Worm (Caenorhabditis elegans) whole organism, L2 larva: ENCODE results near the gene C16D9.8.

Experiments
- C34F6.9 ChIP-seq: fragments of 150-350 bp; optimal IDR thresholded peaks from 2 replicates; lab custom pipeline; 2014; ENCODE audit warnings: missing biosample characterization, missing genetic modification characterization
- F13H6.1 ChIP-seq: sonication (generic microtip); optimal IDR thresholded peaks from 2 replicates; lab custom pipeline; 2016; ENCODE audit warnings: missing genetic modification characterization, missing compliant biosample characterization
- R02D3.7 ChIP-seq: fragments of 150-350 bp; optimal IDR thresholded peaks from 2 replicates; lab custom pipeline; 2014; ENCODE audit warnings: missing biosample characterization, missing genetic modification characterization
- ZK546.5 ChIP-seq: sonication (generic microtip); optimal IDR thresholded peaks from 2 replicates; lab custom pipeline; 2017; ENCODE audit warnings: missing biosample characterization, missing genetic modification characterization
- aly-2 ChIP-seq: fragments of 150-350 bp; optimal IDR thresholded peaks from 2 replicates; lab custom pipeline; 2014; ENCODE audit warnings: missing biosample characterization, missing genetic modification characterization
- ama-1 ChIP-seq: fragments of 150-350 bp; optimal IDR thresholded peaks from 2 replicates; lab custom pipeline; 2018; ENCODE audit warnings: inconsistent platforms
- blmp-1 ChIP-seq: sonication (generic microtip); optimal IDR thresholded peaks from 2 replicates; lab custom pipeline; 2017; ENCODE audit warnings: missing genetic modification characterization, mild to moderate bottlenecking, missing compliant biosample characterization, antibody characterized with exemption, moderate library complexity; ENCODE audit not compliant: insufficient read depth
- ceh-16 ChIP-seq: fragments of 150-350 bp; optimal IDR thresholded peaks from 2 replicates; lab custom pipeline; 2014; ENCODE audit warnings: missing biosample characterization, missing genetic modification characterization
- dmd-4 ChIP-seq: sonication (generic microtip); optimal IDR thresholded peaks from 2 replicates; lab custom pipeline; 2017; ENCODE audit warnings: missing biosample characterization, missing genetic modification characterization
- egl-27 ChIP-seq: sonication (generic microtip); optimal IDR thresholded peaks from 3 replicates; lab custom pipeline; 2017; ENCODE audit warnings: missing biosample characterization, missing genetic modification reagents, missing genetic modification characterization
- elt-3 ChIP-seq: sonication (generic microtip); optimal IDR thresholded peaks from 2 replicates; lab custom pipeline; 2017; ENCODE audit warnings: missing biosample characterization, missing genetic modification characterization
- fos-1 ChIP-seq: fragments of 150-350 bp; optimal IDR thresholded peaks from 2 replicates; lab custom pipeline; 2014; ENCODE audit warnings: missing biosample characterization, missing genetic modification characterization
- lin-11 ChIP-seq: fragments of 150-350 bp; sonication (generic microtip); optimal IDR thresholded peaks from 2 replicates; lab custom pipeline; 2014; ENCODE audit warnings: missing biosample characterization, missing genetic modification characterization, inconsistent platforms, mixed read lengths
- lin-13 ChIP-seq: fragments of 150-350 bp; optimal IDR thresholded peaks from 2 replicates; lab custom pipeline; 2014; ENCODE audit warnings: missing biosample characterization, missing genetic modification reagents, missing genetic modification characterization
- lin-39 ChIP-seq: fragments of 150-350 bp; optimal IDR thresholded peaks from 2 replicates; lab custom pipeline; 2014; ENCODE audit warnings: missing biosample characterization, missing genetic modification reagents, missing genetic modification characterization
- lsy-2 ChIP-seq, 2 experiments: fragments of 150-350 bp in 1 of 2; sonication (generic microtip) in 1 of 2; optimal IDR thresholded peaks; 2 replicates each; lab custom pipeline; 2014 to 2017; ENCODE audit warnings: missing biosample characterization in 2 of 2, missing genetic modification characterization in 2 of 2
- mbf-1 ChIP-seq: sonication (generic microtip); optimal IDR thresholded peaks from 2 replicates; lab custom pipeline; 2017; ENCODE audit warnings: missing biosample characterization, missing genetic modification characterization
- mdl-1 ChIP-seq, 2 experiments: fragments of 150-350 bp in 1 of 2; sonication (generic microtip) in 1 of 2; optimal IDR thresholded peaks; 2 replicates each; lab custom pipeline; 2017; ENCODE audit warnings: missing biosample characterization in 2 of 2, missing genetic modification characterization in 2 of 2
- nhr-10 ChIP-seq: sonication (generic microtip); optimal IDR thresholded peaks from 2 replicates; lab custom pipeline; 2017; ENCODE audit warnings: missing biosample characterization, missing genetic modification characterization
- nhr-11 ChIP-seq: fragments of 150-350 bp; optimal IDR thresholded peaks from 2 replicates; lab custom pipeline; 2014; ENCODE audit warnings: missing biosample characterization, missing genetic modification characterization
- nhr-12 ChIP-seq: fragments of 150-350 bp; optimal IDR thresholded peaks from 2 replicates; lab custom pipeline; 2014; ENCODE audit warnings: missing biosample characterization, missing genetic modification characterization
- nhr-129 ChIP-seq: fragments of 150-350 bp; optimal IDR thresholded peaks from 2 replicates; lab custom pipeline; 2014; ENCODE audit warnings: missing biosample characterization, missing genetic modification characterization
- nhr-21 ChIP-seq: fragments of 150-350 bp; optimal IDR thresholded peaks from 2 replicates; lab custom pipeline; 2014; ENCODE audit warnings: missing biosample characterization, missing genetic modification characterization
- nhr-23 ChIP-seq: fragments of 150-350 bp; optimal IDR thresholded peaks from 2 replicates; lab custom pipeline; 2014; ENCODE audit warnings: missing biosample characterization, missing genetic modification reagents, missing genetic modification characterization
- nhr-237 ChIP-seq: fragments of 150-350 bp; optimal IDR thresholded peaks from 2 replicates; lab custom pipeline; 2014; ENCODE audit warnings: missing biosample characterization, missing genetic modification characterization
- nhr-6 ChIP-seq: fragments of 150-350 bp; optimal IDR thresholded peaks from 2 replicates; lab custom pipeline; 2014; ENCODE audit warnings: missing biosample characterization, missing genetic modification characterization
- nhr-77 ChIP-seq: fragments of 150-350 bp; optimal IDR thresholded peaks from 2 replicates; lab custom pipeline; 2014; ENCODE audit warnings: missing biosample characterization, missing genetic modification characterization
- peb-1 ChIP-seq: fragments of 150-350 bp; optimal IDR thresholded peaks from 2 replicates; lab custom pipeline; 2014; ENCODE audit warnings: missing biosample characterization, missing genetic modification characterization
- sem-4 ChIP-seq: fragments of 150-350 bp; optimal IDR thresholded peaks from 2 replicates; lab custom pipeline; 2014; ENCODE audit warnings: missing biosample characterization, missing genetic modification reagents, missing genetic modification characterization
- sma-3 ChIP-seq: sonication (generic microtip); optimal IDR thresholded peaks from 2 replicates; lab custom pipeline; 2016; ENCODE audit warnings: missing genetic modification reagents, missing genetic modification characterization, missing compliant biosample characterization
- snpc-4 ChIP-seq: fragments of 150-350 bp; optimal IDR thresholded peaks from 2 replicates; lab custom pipeline; 2014; ENCODE audit warnings: missing biosample characterization, missing genetic modification characterization
- unc-39 ChIP-seq: fragments of 150-350 bp; optimal IDR thresholded peaks from 2 replicates; lab custom pipeline; 2014; ENCODE audit warnings: missing biosample characterization, missing genetic modification characterization
- unc-55 ChIP-seq: fragments of 150-350 bp; sonication (generic microtip); optimal IDR thresholded peaks from 3 replicates; lab custom pipeline; 2014; ENCODE audit warnings: missing biosample characterization, missing genetic modification reagents, missing genetic modification characterization
- unc-62 ChIP-seq: fragments of 150-350 bp; optimal IDR thresholded peaks from 2 replicates; lab custom pipeline; 2014; ENCODE audit warnings: missing biosample characterization, missing genetic modification reagents, missing genetic modification characterization
- zag-1 ChIP-seq: fragments of 150-350 bp; optimal IDR thresholded peaks from 2 replicates; lab custom pipeline; 2014; ENCODE audit warnings: missing biosample characterization, missing genetic modification characterization
- ztf-1 ChIP-seq: fragments of 200-800 bp; sonication (Bioruptor generic); conservative IDR thresholded peaks from 2 replicates; pipeline ENCODE4 v1.3.6; 2022; ENCODE audit warnings: missing genetic modification characterization, missing compliant biosample characterization
- ztf-11 ChIP-seq: sonication (generic microtip); optimal IDR thresholded peaks from 2 replicates; lab custom pipeline; 2017; ENCODE audit warnings: missing biosample characterization, missing genetic modification characterization
- ztf-4 ChIP-seq: fragments of 150-350 bp; optimal IDR thresholded peaks from 2 replicates; lab custom pipeline; 2014; ENCODE audit warnings: missing biosample characterization, missing genetic modification characterization

The C16D9.8 gene

DNA sequence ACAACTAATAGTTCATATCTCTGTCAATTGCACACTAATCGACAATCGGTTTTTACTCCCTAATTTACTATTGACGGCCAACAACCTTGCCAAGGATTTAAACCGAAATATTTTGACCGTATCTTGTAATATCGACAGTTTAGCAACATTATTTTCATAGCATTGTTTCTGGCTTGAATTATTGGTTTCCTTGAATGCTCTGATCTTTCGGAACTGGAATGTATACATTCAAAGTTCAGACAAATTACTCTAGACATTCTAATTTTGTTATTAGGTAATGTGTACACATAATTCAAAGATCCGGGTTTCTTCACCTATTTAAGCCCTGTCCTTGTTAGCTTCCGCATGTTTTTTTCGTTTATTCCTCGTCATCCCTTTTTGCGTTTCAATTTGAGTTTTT is 575 bp upstream of the C16D9.8 start, which contains the start of gene C16D9.9:
C16D9.9 (plus strand) TSS at position 301 of the 400 bp plus-strand sequence.
- TF ChIP-seq lin-11 (tag; lab: Kevin White, UChicago) (no peak), mbf-1 (tag; lab: Kevin White, UChicago) (no peak), nhr-77 (tag; lab: Kevin White, UChicago) (no peak), R02D3.7 (tag; lab: Kevin White, UChicago) (no peak), ztf-1 (GFP tag; lab: Robert Waterston, UW) (no peak), sem-4 (tag; lab: Kevin White, UChicago) (no peak), dmd-4 (tag; lab: Kevin White, UChicago) (no peak), blmp-1 (tag; lab: Kevin White, UChicago) (no peak)

- TF ChIP-seq lin-39 (tag; lab: Kevin White, UChicago), result no peak
- no peak for TF ChIP-seq egl-27 (tag; lab: Kevin White, UChicago)
- no peak for TF ChIP-seq lsy-2 (tag; optimal IDR thresholded peaks at IDR 0.05; lab: Kevin White, UChicago)
- TF ChIP-seq nhr-237 (tag; lab: Kevin White, UChicago), result no peak
- TF ChIP-seq nhr-10 (tag; lab: Kevin White, UChicago), result no peak
- no peak for TF ChIP-seq lin-11 (tag; lab: Kevin White, UChicago)
- TF ChIP-seq unc-55, result no peak
- no peak for TF ChIP-seq R02D3.7 (tag; lab: Kevin White, UChicago)
- no peak for TF ChIP-seq ztf-4 (tag; lab: Kevin White, UChicago)
- TF ChIP-seq nhr-23 (tag; lab: Kevin White, UChicago), result no peak
- TF ChIP-seq ztf-1 (GFP tag; lab: Robert Waterston, UW), result no peak
Measured at ce11 chrV:8262212-8262611, 1.2 kb downstream of the C16D9.8 start.

DNA sequence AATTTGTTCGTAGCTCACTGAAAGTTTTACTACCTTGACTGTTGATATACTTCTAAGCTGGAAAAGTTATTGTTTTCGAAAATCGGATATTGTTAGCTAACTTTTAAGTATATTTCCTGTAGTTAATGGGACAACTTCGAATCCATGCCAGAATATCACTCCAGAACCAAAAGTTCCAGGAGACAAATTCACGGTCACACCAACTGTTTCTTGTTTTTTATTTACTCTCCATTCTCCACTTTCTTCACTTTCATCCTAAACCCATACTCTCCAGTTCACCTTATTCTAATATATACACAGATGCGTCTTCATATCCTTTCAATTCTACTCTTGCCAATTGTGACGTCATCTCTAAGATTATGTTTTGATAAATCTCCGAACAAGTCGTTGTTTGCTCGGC is 4.3 kb downstream of the C16D9.8 start, which contains the start of gene C16D9.1:
C16D9.1 (plus strand) TSS at position 301 of the 400 bp plus-strand sequence.
- TF ChIP-seq nhr-11 (tag; lab: Kevin White, UChicago) (no peak), aly-2 (tag; lab: Kevin White, UChicago) (no peak), lin-39 (tag; lab: Kevin White, UChicago) (no peak), unc-39 (tag; lab: Kevin White, UChicago) (no peak), sma-3 (GFP tag; lab: Kevin White, UChicago) (no peak), sem-4 (tag; lab: Kevin White, UChicago) (no peak), ama-1 (no peak), snpc-4 (tag; lab: Kevin White, UChicago) (no peak), lsy-2 (tag; optimal IDR thresholded peaks at IDR 0.05; lab: Kevin White, UChicago) (no peak), zag-1 (tag; lab: Kevin White, UChicago) (no peak), egl-27 (tag; lab: Kevin White, UChicago) (no peak), lin-13 (GFP tag; lab: Kevin White, UChicago) (no peak), ztf-1 (GFP tag; lab: Robert Waterston, UW) (no peak), nhr-237 (tag; lab: Kevin White, UChicago) (no peak), dmd-4 (tag; lab: Kevin White, UChicago) (no peak), mdl-1 (tag; optimal IDR thresholded peaks at IDR 0.05; lab: Kevin White, UChicago) (no peak), R02D3.7 (tag; lab: Kevin White, UChicago) (no peak), fos-1 (tag; lab: Kevin White, UChicago) (no peak)

DNA sequence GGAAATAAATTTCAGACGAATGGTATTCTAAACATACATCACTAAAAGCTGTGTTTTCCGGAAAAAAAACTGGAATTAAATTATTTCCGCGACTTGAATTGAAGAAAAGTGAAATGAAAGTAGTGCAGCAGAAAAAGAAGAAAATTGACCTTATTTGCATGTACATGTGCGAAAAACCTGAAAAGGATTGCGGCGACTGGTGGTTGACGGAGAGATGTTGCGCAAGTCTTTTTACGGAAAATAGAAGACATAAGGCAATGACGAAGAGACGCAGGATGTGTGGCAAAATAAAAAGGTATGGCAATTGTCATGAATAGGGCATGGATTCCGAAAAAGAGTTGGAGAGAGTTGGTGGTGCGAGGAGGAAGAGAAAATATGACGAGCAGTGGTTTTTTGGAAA is 8.4 kb downstream of the C16D9.8 start:
- no peak for TF ChIP-seq ZK546.5 (tag; lab: Kevin White, UChicago)
- TF ChIP-seq nhr-12 (tag; lab: Kevin White, UChicago), result no peak
- TF ChIP-seq ceh-16 (tag; lab: Kevin White, UChicago), result no peak
- TF ChIP-seq mbf-1 (tag; lab: Kevin White, UChicago), result no peak
- no peak for TF ChIP-seq nhr-21 (tag; lab: Kevin White, UChicago)

DNA sequence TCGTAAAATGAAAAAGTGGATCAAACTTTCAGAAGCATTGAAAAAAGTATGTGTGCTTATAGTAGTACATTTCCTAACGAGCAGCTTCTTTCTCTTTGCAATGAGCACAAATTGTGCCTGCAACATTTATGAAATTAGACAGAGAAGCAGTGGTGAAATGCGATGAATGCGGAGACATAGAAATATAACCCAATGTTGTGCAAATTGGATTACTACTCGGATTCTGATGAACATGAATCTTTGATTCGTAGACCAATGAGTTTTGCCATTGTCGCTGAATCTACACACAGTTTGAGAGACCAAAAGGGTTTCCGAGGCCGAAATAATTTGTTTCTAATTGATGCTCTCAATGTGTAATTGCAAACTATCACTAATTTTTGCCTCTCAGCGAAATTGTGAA is 9.4 kb downstream of the C16D9.8 start:
- TF ChIP-seq sem-4 (tag; lab: Kevin White, UChicago) (no peak), ztf-11 (no peak), blmp-1 (tag; lab: Kevin White, UChicago) (no peak), unc-62 (no peak), nhr-6 (tag; lab: Kevin White, UChicago) (no peak), nhr-77 (tag; lab: Kevin White, UChicago) (no peak), peb-1 (tag; lab: Kevin White, UChicago) (no peak), nhr-237 (tag; lab: Kevin White, UChicago) (no peak), ZK546.5 (tag; lab: Kevin White, UChicago) (no peak), elt-3 (tag; lab: Kevin White, UChicago) (no peak), F13H6.1 (tag; lab: Kevin White, UChicago) (no peak), C34F6.9 (tag; lab: Kevin White, UChicago) (no peak), nhr-129 (tag; lab: Kevin White, UChicago) (no peak)
